Worm (Caenorhabditis elegans) whole organism, L4 larva: ENCODE results near the gene K09G1.1.
A peak's percentile ranks its signal among the peaks of the same experiment; 100 is the strongest.

Experiments
- D1046.2 ChIP-seq: fragments of 200-800 bp; sonication (Bioruptor generic); IDR thresholded peaks from 2 replicates; pipeline ENCODE4 v1.3.6; 2022; ENCODE audit warnings: missing genetic modification characterization, missing compliant biosample characterization
- R02D3.7 ChIP-seq: fragments of 150-350 bp; sonication (generic microtip); optimal IDR thresholded peaks from 3 replicates; lab custom pipeline; 2014; ENCODE audit warnings: missing biosample characterization, missing genetic modification characterization
- T20F7.1 ChIP-seq: fragments of 200-800 bp; sonication (Bioruptor generic); optimal IDR thresholded peaks from 2 replicates; lab custom pipeline; 2018; ENCODE audit warnings: mild to moderate bottlenecking, missing genetic modification characterization, missing compliant biosample characterization
- T26A8.4 ChIP-seq: fragments of 200-800 bp; sonication (Bioruptor generic); IDR thresholded peaks from 2 replicates; pipeline ENCODE4 v1.3.6; 2022; ENCODE audit warnings: missing genetic modification characterization, missing compliant biosample characterization
- Y48G9A.11 ChIP-seq: fragments of 200-800 bp; sonication (Bioruptor generic); IDR thresholded peaks from 2 replicates; pipeline ENCODE4 v1.3.6; 2022; ENCODE audit warnings: missing genetic modification reagents, missing genetic modification characterization, missing compliant biosample characterization
- ZK546.5 ChIP-seq, 2 experiments: sonication (generic microtip); optimal IDR thresholded peaks; 2 replicates each; lab custom pipeline; 2017; ENCODE audit warnings: missing biosample characterization in 2 of 2, missing genetic modification characterization in 2 of 2
- aly-2 ChIP-seq: sonication (generic microtip); optimal IDR thresholded peaks from 2 replicates; lab custom pipeline; 2018; ENCODE audit warnings: missing biosample characterization, missing genetic modification characterization
- attf-4 ChIP-seq: sonication (generic microtip); optimal IDR thresholded peaks from 3 replicates; lab custom pipeline; 2017; ENCODE audit warnings: missing biosample characterization, missing genetic modification characterization
- ceh-44 ChIP-seq: fragments of 200-800 bp; sonication (Bioruptor generic); IDR thresholded peaks from 2 replicates; pipeline ENCODE4 v1.3.6; 2022; ENCODE audit warnings: missing genetic modification reagents, missing genetic modification characterization, missing compliant biosample characterization
- ceh-62 ChIP-seq: sonication (generic microtip); optimal IDR thresholded peaks from 2 replicates; lab custom pipeline; 2017; ENCODE audit warnings: missing biosample characterization, missing genetic modification characterization
- daf-16 ChIP-seq, 3 experiments: sonication (generic microtip); optimal IDR thresholded peaks; 2 replicates each; lab custom pipeline; 2016 to 2017; ENCODE audit warnings: missing genetic modification characterization in 3 of 3, missing genetic modification reagents in 3 of 3, mild to moderate bottlenecking in 2 of 3, missing compliant biosample characterization in 2 of 3, missing biosample characterization in 1 of 3, moderate library complexity in 1 of 3
- daf-8 ChIP-seq: fragments of 200-800 bp; sonication (Bioruptor generic); IDR thresholded peaks from 2 replicates; pipeline ENCODE4 v1.3.6; 2022; ENCODE audit warnings: missing genetic modification characterization, missing compliant biosample characterization
- dpl-1 ChIP-seq: fragments of 150-350 bp; optimal IDR thresholded peaks from 2 replicates; lab custom pipeline; 2014; ENCODE audit warnings: missing biosample characterization, missing genetic modification reagents, missing genetic modification characterization
- dve-1 ChIP-seq: sonication (generic microtip); optimal IDR thresholded peaks from 2 replicates; lab custom pipeline; 2017; ENCODE audit warnings: antibody characterized with exemption, mild to moderate bottlenecking, missing genetic modification characterization, missing compliant biosample characterization; ENCODE audit not compliant: insufficient read depth
- fkh-10 ChIP-seq: fragments of 150-350 bp; optimal IDR thresholded peaks from 2 replicates; lab custom pipeline; 2014; ENCODE audit warnings: missing biosample characterization, missing genetic modification reagents, missing genetic modification characterization
- gei-8 ChIP-seq: fragments of 200-800 bp; sonication (Bioruptor generic); optimal IDR thresholded peaks from 2 replicates; lab custom pipeline; 2018; ENCODE audit warnings: mild to moderate bottlenecking, missing genetic modification characterization, missing compliant biosample characterization
- hlh-30 ChIP-seq: sonication (generic microtip); optimal IDR thresholded peaks from 2 replicates; lab custom pipeline; 2017; ENCODE audit warnings: antibody characterized with exemption, mild to moderate bottlenecking, missing genetic modification characterization, missing compliant biosample characterization; ENCODE audit not compliant: insufficient read depth
- hmg-1.1 ChIP-seq: fragments of 200-800 bp; sonication (Bioruptor generic); IDR thresholded peaks from 2 replicates; pipeline ENCODE4 v1.3.6; 2022; ENCODE audit warnings: missing genetic modification reagents, missing genetic modification characterization, missing compliant biosample characterization
- lin-29 ChIP-seq: fragments of 200-800 bp; sonication (Bioruptor generic); IDR thresholded peaks from 2 replicates; pipeline ENCODE4 v1.3.6; 2022; ENCODE audit warnings: missing genetic modification reagents, missing genetic modification characterization, missing compliant biosample characterization
- madf-5 ChIP-seq, 2 experiments: fragments of 200-800 bp; sonication (Bioruptor generic); IDR thresholded peaks; 2 replicates each; pipeline ENCODE4 v1.3.6; 2022; ENCODE audit warnings: missing compliant biosample characterization in 2 of 2, missing genetic modification characterization in 2 of 2
- mep-1 ChIP-seq: fragments of 150-350 bp; sonication (generic microtip); optimal IDR thresholded peaks from 3 replicates; lab custom pipeline; 2014; ENCODE audit warnings: missing biosample characterization, missing genetic modification characterization
- mes-2 ChIP-seq: sonication (generic microtip); optimal IDR thresholded peaks from 2 replicates; lab custom pipeline; 2016; ENCODE audit warnings: missing genotype, mild to moderate bottlenecking, missing genetic modification characterization, missing compliant biosample characterization; ENCODE audit not compliant: poor library complexity, severe bottlenecking
- nhr-102 ChIP-seq: sonication (generic microtip); optimal IDR thresholded peaks from 2 replicates; lab custom pipeline; 2016; ENCODE audit warnings: mild to moderate bottlenecking, missing genetic modification characterization, moderate library complexity, missing compliant biosample characterization
- nhr-42 ChIP-seq: fragments of 200-800 bp; sonication (Bioruptor generic); IDR thresholded peaks from 2 replicates; pipeline ENCODE4 v1.3.6; 2022; ENCODE audit warnings: missing genetic modification characterization, missing compliant biosample characterization
- nhr-48 ChIP-seq: sonication (generic microtip); optimal IDR thresholded peaks from 2 replicates; lab custom pipeline; 2016; ENCODE audit warnings: mild to moderate bottlenecking, missing genetic modification characterization, missing compliant biosample characterization
- nhr-6 ChIP-seq: fragments of 150-350 bp; optimal IDR thresholded peaks from 2 replicates; lab custom pipeline; 2014; ENCODE audit warnings: missing biosample characterization, missing genetic modification characterization
- pha-4 ChIP-seq, 2 experiments: fragments of 150-350 bp in 1 of 2; fragments of 200-800 bp in 1 of 2; sonication (Bioruptor generic) in 1 of 2; IDR thresholded peaks in 1 of 2; optimal IDR thresholded peaks in 1 of 2; 2 replicates each; pipeline versions ENCODE4 v1.3.6 to Lab custom; 2014 to 2022; ENCODE audit warnings: missing genetic modification characterization in 2 of 2, missing genetic modification reagents in 2 of 2, missing biosample characterization in 1 of 2, missing compliant biosample characterization in 1 of 2
- php-3 ChIP-seq: fragments of 200-800 bp; sonication (Bioruptor generic); IDR thresholded peaks from 2 replicates; pipeline ENCODE4 v1.3.6; 2022; ENCODE audit warnings: missing genetic modification reagents, missing genetic modification characterization, missing compliant biosample characterization
- saeg-2 ChIP-seq: fragments of 200-800 bp; sonication (Bioruptor generic); IDR thresholded peaks from 2 replicates; pipeline ENCODE4 v1.3.6; 2022; ENCODE audit warnings: missing genetic modification reagents, missing genetic modification characterization, missing compliant biosample characterization
- spr-1 ChIP-seq: sonication (generic microtip); optimal IDR thresholded peaks from 2 replicates; lab custom pipeline; 2016; ENCODE audit warnings: mild to moderate bottlenecking, missing genetic modification characterization, missing compliant biosample characterization
- tag-97 ChIP-seq: fragments of 200-800 bp; sonication (Bioruptor generic); IDR thresholded peaks from 2 replicates; pipeline ENCODE4 v1.3.6; 2022; ENCODE audit warnings: missing genetic modification characterization, missing compliant biosample characterization
- unc-130 ChIP-seq: sonication (generic microtip); optimal IDR thresholded peaks from 2 replicates; lab custom pipeline; 2016; ENCODE audit warnings: missing genetic modification reagents, missing genetic modification characterization, missing compliant biosample characterization
- unc-62 ChIP-seq, 3 experiments: fragments of 150-350 bp in 1 of 3; sonication (generic microtip); optimal IDR thresholded peaks in 2 of 3; peaks in 1 of 3; 1 replicate in 1 of 3; 2 replicates in 2 of 3; lab custom pipeline; 2014 to 2017; ENCODE audit warnings: missing biosample characterization in 3 of 3, missing genetic modification characterization in 3 of 3, missing genetic modification reagents in 3 of 3, missing genotype in 1 of 3
- zfp-2 ChIP-seq: sonication (generic microtip); optimal IDR thresholded peaks from 2 replicates; lab custom pipeline; 2016; ENCODE audit warnings: mild to moderate bottlenecking, missing genetic modification characterization, missing compliant biosample characterization
- zfp-3 ChIP-seq: fragments of 200-800 bp; sonication (Bioruptor generic); conservative IDR thresholded peaks from 2 replicates; pipeline ENCODE4 v1.3.6; 2022; ENCODE audit warnings: missing genetic modification reagents, missing genetic modification characterization, missing compliant biosample characterization
- zip-11 ChIP-seq: fragments of 200-800 bp; sonication (Bioruptor generic); IDR thresholded peaks from 2 replicates; pipeline ENCODE4 v1.3.6; 2022; ENCODE audit warnings: missing genetic modification characterization, missing compliant biosample characterization
- ztf-11 ChIP-seq: fragments of 150-350 bp; optimal IDR thresholded peaks from 2 replicates; lab custom pipeline; 2014; ENCODE audit warnings: missing biosample characterization, missing genetic modification characterization

The K09G1.1 gene

ce11 chrV:9571673-9572072 is 11.7 kb upstream of the K09G1.1 start:
- TF ChIP-seq unc-62 (GFP tag; optimal IDR thresholded peaks at IDR 0.05 in 1 of 2; lab: Kevin White, UChicago) (peak in 1 of 2 experiments; percentile 92), unc-62 (tag; optimal IDR thresholded peaks at IDR 0.05; lab: Kevin White, UChicago) (no peak), madf-5 (GFP tag; IDR thresholded peaks at IDR 0.05; lab: Robert Waterston, UW) (no peak), dve-1 (tag; lab: Kevin White, UChicago) (peak; percentile 50), nhr-42 (no peak)

- TF ChIP-seq attf-4 (tag; lab: Kevin White, UChicago) (no peak), zip-11 (GFP tag; lab: Robert Waterston, UW) (no peak), Y48G9A.11 (GFP tag; lab: Robert Waterston, UW) (no peak), zfp-2 (no peak), zfp-3 (no peak), ztf-11 (no peak), aly-2 (tag; lab: Kevin White, UChicago) (no peak), tag-97 (GFP tag; lab: Robert Waterston, UW) (no peak), mes-2 (tag; lab: Kevin White, UChicago) (no peak), R02D3.7 (tag; lab: Kevin White, UChicago) (no peak), saeg-2 (no peak), ZK546.5 (tag; optimal IDR thresholded peaks at IDR 0.05; lab: Kevin White, UChicago) (no peak)
Measured at ce11 chrV:9576991-9577390, 6.4 kb upstream of the K09G1.1 start, which contains the start of gene F25B3.2. F25B3.2 (plus strand) TSS chrV:9577291.

ce11 chrV:9582594-9583322 is 587 bp upstream of the K09G1.1 start, which contains the start of gene rtfo-1:
rtfo-1 (minus strand) TSS chrV:9582644.
- no peak for TF ChIP-seq fkh-10 (GFP tag; lab: Kevin White, UChicago)
- TF ChIP-seq lin-29 (GFP tag; lab: Robert Waterston, UW): no peak
- TF ChIP-seq zfp-2: no peak
- no peak for TF ChIP-seq T20F7.1 (GFP tag; lab: Kevin White, UChicago)
- TF ChIP-seq spr-1 (tag; lab: Kevin White, UChicago): peak; percentile 45
- no peak for TF ChIP-seq php-3 (GFP tag; lab: Robert Waterston, UW)
- TF ChIP-seq daf-16 (GFP tag; optimal IDR thresholded peaks at IDR 0.05; lab: Kevin White, UChicago): no peak
- TF ChIP-seq daf-16 (tag; optimal IDR thresholded peaks at IDR 0.05; lab: Kevin White, UChicago): no peak
- peak; percentile 32 for TF ChIP-seq dpl-1 (GFP tag; lab: Kevin White, UChicago)
- no peak for TF ChIP-seq dve-1 (tag; lab: Kevin White, UChicago)
- TF ChIP-seq D1046.2 (GFP tag; lab: Robert Waterston, UW): no peak
- TF ChIP-seq hmg-1.1 (GFP tag; lab: Robert Waterston, UW): peak; percentile 52; the same call in 1 of the 2 replicates
- TF ChIP-seq aly-2 (tag; lab: Kevin White, UChicago): no peak
- TF ChIP-seq mes-2 (tag; lab: Kevin White, UChicago): peak; percentile 86
- TF ChIP-seq saeg-2: no peak
- peak; percentile 58 for TF ChIP-seq mep-1 (tag; lab: Kevin White, UChicago)
- TF ChIP-seq gei-8 (GFP tag; lab: Kevin White, UChicago): no peak
- TF ChIP-seq ceh-62 (tag; lab: Kevin White, UChicago): no peak
- TF ChIP-seq nhr-102 (tag; lab: Kevin White, UChicago): peak; percentile 8
- TF ChIP-seq T26A8.4: no peak
- no peak for TF ChIP-seq daf-8
- TF ChIP-seq nhr-6 (tag; lab: Kevin White, UChicago): peak; percentile 25
- peak; percentile 12 for TF ChIP-seq hlh-30 (tag; lab: Kevin White, UChicago)
- no peak for TF ChIP-seq ceh-44 (GFP tag; lab: Robert Waterston, UW)
- TF ChIP-seq Y48G9A.11 (GFP tag; lab: Robert Waterston, UW): no peak
- no peak for TF ChIP-seq nhr-48 (tag; lab: Kevin White, UChicago)
- TF ChIP-seq pha-4 (GFP tag; IDR thresholded peaks at IDR 0.05; lab: Robert Waterston, UW): no peak
- peak; percentile 24 for TF ChIP-seq pha-4 (tag; optimal IDR thresholded peaks at IDR 0.05; lab: Kevin White, UChicago)
- TF ChIP-seq unc-130 (GFP tag; lab: Kevin White, UChicago): peak; percentile 5
